Worm (Caenorhabditis elegans) whole organism, midembryonic: ENCODE results near the gene npp-1.
"Not testable (repeated sequence)": the region's sequence is repeated elsewhere in the genome, so short reads cannot be mapped to it uniquely, and the experiment has no call there.

ENCODE experiments used
- T22C8.4 ChIP-seq: fragments of 200-800 bp; sonication (Bioruptor generic); IDR thresholded peaks from 2 replicates; pipeline ENCODE4 v1.3.6; 2022; ENCODE audit warnings: missing genetic modification characterization, missing compliant biosample characterization
- cog-1 ChIP-seq: sonication (generic microtip); optimal IDR thresholded peaks from 2 replicates; lab custom pipeline; 2016; ENCODE audit warnings: missing genetic modification characterization, missing compliant biosample characterization
- flt-1 ChIP-seq: fragments of 200-800 bp; sonication (Bioruptor generic); IDR thresholded peaks from 2 replicates; pipeline ENCODE4 v1.3.6; 2022; ENCODE audit warnings: missing genetic modification characterization, missing compliant biosample characterization
- klf-2 ChIP-seq: fragments of 200-800 bp; sonication (Bioruptor generic); conservative IDR thresholded peaks from 2 replicates; pipeline ENCODE4 v1.3.6; 2022; ENCODE audit warnings: missing genetic modification reagents, missing genetic modification characterization, missing compliant biosample characterization
- med-1 ChIP-seq: sonication (generic microtip); optimal IDR thresholded peaks from 2 replicates; lab custom pipeline; 2017; ENCODE audit warnings: missing genetic modification characterization, mild to moderate bottlenecking, missing compliant biosample characterization, antibody characterized with exemption, missing genetic modification reagents; ENCODE audit not compliant: insufficient read depth
- ref-1 ChIP-seq: fragments of 200-800 bp; sonication (Bioruptor generic); conservative IDR thresholded peaks from 2 replicates; pipeline ENCODE4 v1.3.6; 2022; ENCODE audit warnings: missing genetic modification reagents, missing genetic modification characterization, missing compliant biosample characterization
- tab-1 ChIP-seq: fragments of 200-800 bp; sonication (Bioruptor generic); IDR thresholded peaks from 2 replicates; pipeline ENCODE4 v1.3.6; 2022; ENCODE audit warnings: missing genetic modification characterization, missing compliant biosample characterization
- ztf-23 ChIP-seq: fragments of 200-800 bp; sonication (Bioruptor generic); IDR thresholded peaks from 2 replicates; pipeline ENCODE4 v1.3.6; 2022; ENCODE audit warnings: missing genetic modification reagents, missing genetic modification characterization, missing compliant biosample characterization
- ztf-29 ChIP-seq: fragments of 200-800 bp; sonication (Bioruptor generic); IDR thresholded peaks from 2 replicates; pipeline ENCODE4 v1.3.6; 2022; ENCODE audit warnings: missing genetic modification reagents, missing genetic modification characterization, missing compliant biosample characterization

The npp-1 gene

ce11 chrIV:9867915-9868314 is 9.6 kb downstream of the npp-1 start:
- TF ChIP-seq flt-1: no peak
- no peak for TF ChIP-seq T22C8.4 (GFP tag; lab: Robert Waterston, UW)
- TF ChIP-seq cog-1 (tag; lab: Kevin White, UChicago): no peak
- TF ChIP-seq ztf-23 (GFP tag; lab: Robert Waterston, UW): no peak
- TF ChIP-seq klf-2: no peak

ce11 chrIV:9869344-9869743 is 11.1 kb downstream of the npp-1 start:
- TF ChIP-seq flt-1: no peak
- no peak for TF ChIP-seq ztf-23 (GFP tag; lab: Robert Waterston, UW)
- no peak for TF ChIP-seq klf-2
- no peak for TF ChIP-seq tab-1
- no peak for TF ChIP-seq T22C8.4 (GFP tag; lab: Robert Waterston, UW)
- no peak for TF ChIP-seq med-1 (GFP tag; lab: Kevin White, UChicago)

- no peak for TF ChIP-seq klf-2
- no peak for TF ChIP-seq cog-1 (tag; lab: Kevin White, UChicago)
- TF ChIP-seq ref-1: no peak
- TF ChIP-seq ztf-23 (GFP tag; lab: Robert Waterston, UW): no peak
- no peak for TF ChIP-seq tab-1
- TF ChIP-seq T22C8.4 (GFP tag; lab: Robert Waterston, UW): no peak
- no peak for TF ChIP-seq flt-1
- TF ChIP-seq ztf-29: no peak
- TF ChIP-seq med-1 (GFP tag; lab: Kevin White, UChicago): no peak
Observed at ce11 chrIV:9872210-9872609, 13.9 kb downstream of the npp-1 start.

ce11 chrIV:9872786-9873185 is 14.5 kb downstream of the npp-1 start:
- TF ChIP-seq klf-2 (no peak), tab-1 (no peak), flt-1 (no peak), cog-1 (tag; lab: Kevin White, UChicago) (no peak), T22C8.4 (GFP tag; lab: Robert Waterston, UW) (no peak), ztf-29 (no peak), ref-1 (no peak), med-1 (GFP tag; lab: Kevin White, UChicago) (no peak), ztf-23 (GFP tag; lab: Robert Waterston, UW) (no peak)

- no peak for TF ChIP-seq ref-1
Observed at ce11 chrIV:9873837-9874236, 15.5 kb downstream of the npp-1 start.

- TF ChIP-seq T22C8.4 (GFP tag; lab: Robert Waterston, UW) (no peak), med-1 (GFP tag; lab: Kevin White, UChicago) (no peak), cog-1 (tag; lab: Kevin White, UChicago) (no peak), klf-2 (no peak), ztf-29 (no peak)
Observed at ce11 chrIV:9875646-9876045, 17.4 kb downstream of the npp-1 start.

- TF ChIP-seq cog-1 (tag; lab: Kevin White, UChicago): no peak
- TF ChIP-seq med-1 (GFP tag; lab: Kevin White, UChicago): no peak
Observed at ce11 chrIV:9878893-9879379, 20.6 kb downstream of the npp-1 start, which contains the start of gene nhr-4. nhr-4 (plus strand) TSS chrIV:9879329.

- TF ChIP-seq cog-1 (tag; lab: Kevin White, UChicago) (no peak), med-1 (GFP tag; lab: Kevin White, UChicago) (no peak), klf-2 (no peak), ztf-23 (GFP tag; lab: Robert Waterston, UW) (no peak), T22C8.4 (GFP tag; lab: Robert Waterston, UW) (no peak), flt-1 (no peak), ztf-29 (no peak)
Observed at ce11 chrIV:9884257-9884656, 26.0 kb downstream of the npp-1 start, which contains the start of the genes prp-18 and mccc-1. prp-18 (minus strand) TSS chrIV:9884383. mccc-1 (plus strand) TSS chrIV:9884570.

ce11 chrIV:9889857-9890256 is 31.6 kb downstream of the npp-1 start, which contains the start of gene ttbk-3:
ttbk-3 (minus strand) TSS chrIV:9889957.
- no peak for TF ChIP-seq cog-1 (tag; lab: Kevin White, UChicago)
- TF ChIP-seq ref-1: no peak
- no peak for TF ChIP-seq T22C8.4 (GFP tag; lab: Robert Waterston, UW)
- no peak for TF ChIP-seq flt-1
- TF ChIP-seq med-1 (GFP tag; lab: Kevin White, UChicago): no peak
- no peak for TF ChIP-seq klf-2
- TF ChIP-seq ztf-29: no peak

- TF ChIP-seq cog-1 (tag; lab: Kevin White, UChicago) (no peak), med-1 (GFP tag; lab: Kevin White, UChicago) (no peak), T22C8.4 (GFP tag; lab: Robert Waterston, UW) (no peak), flt-1 (no peak), ztf-29 (no peak)
Observed at ce11 chrIV:9891938-9892337, 33.6 kb downstream of the npp-1 start, which contains the start of gene F32B6.4. F32B6.4 (minus strand) TSS chrIV:9892038.

- TF ChIP-seq ref-1; med-1 (GFP tag; lab: Kevin White, UChicago); T22C8.4 (GFP tag; lab: Robert Waterston, UW): not testable (repeated sequence)
Observed at ce11 chrIV:9893649-9894048, 35.4 kb downstream of the npp-1 start, which contains the start of gene sss-1. sss-1 (minus strand) TSS chrIV:9893749.
